Worm (Caenorhabditis elegans) whole organism, L2 larva: Measurements from ENCODE around the gene str-14.

Source experiments
- elt-3 ChIP-seq: sonication (generic microtip); optimal IDR thresholded peaks from 2 replicates; lab custom pipeline; 2017; ENCODE audit warnings: missing biosample characterization, missing genetic modification characterization
- lin-39 ChIP-seq: fragments of 150-350 bp; optimal IDR thresholded peaks from 2 replicates; lab custom pipeline; 2014; ENCODE audit warnings: missing biosample characterization, missing genetic modification reagents, missing genetic modification characterization
- lsy-2 ChIP-seq, 2 experiments: fragments of 150-350 bp in 1 of 2; sonication (generic microtip) in 1 of 2; optimal IDR thresholded peaks; 2 replicates each; lab custom pipeline; 2014 to 2017; ENCODE audit warnings: missing biosample characterization in 2 of 2, missing genetic modification characterization in 2 of 2
- nhr-21 ChIP-seq: fragments of 150-350 bp; optimal IDR thresholded peaks from 2 replicates; lab custom pipeline; 2014; ENCODE audit warnings: missing biosample characterization, missing genetic modification characterization
- nhr-23 ChIP-seq: fragments of 150-350 bp; optimal IDR thresholded peaks from 2 replicates; lab custom pipeline; 2014; ENCODE audit warnings: missing biosample characterization, missing genetic modification reagents, missing genetic modification characterization
- unc-39 ChIP-seq: fragments of 150-350 bp; optimal IDR thresholded peaks from 2 replicates; lab custom pipeline; 2014; ENCODE audit warnings: missing biosample characterization, missing genetic modification characterization
- ztf-4 ChIP-seq: fragments of 150-350 bp; optimal IDR thresholded peaks from 2 replicates; lab custom pipeline; 2014; ENCODE audit warnings: missing biosample characterization, missing genetic modification characterization

- no peak for TF ChIP-seq nhr-23
- no peak for TF ChIP-seq elt-3
- no peak for TF ChIP-seq unc-39
- TF ChIP-seq ztf-4 = no peak
- no peak for TF ChIP-seq lsy-2 (tag; optimal IDR thresholded peaks at IDR 0.05; lab: Kevin White, UChicago)
- TF ChIP-seq lin-39 = no peak
- TF ChIP-seq nhr-21 (tag; lab: Kevin White, UChicago) = no peak
Measured at ce11 chrV:16445676-16446075, 9.3 kb downstream of the str-14 start, which contains the start of gene T08G3.6.
